Fruit fly (Drosophila melanogaster): ENCODE measurements around the gene TM9SF4.

Gene TM9SF4

dm6 chr2L:13813604-13814178, 66.9 kb downstream of the TM9SF4 start, which contains the start of gene Sos:
Gene Sos (plus strand): TSS chr2L:13813816.
- TF ChIP-seq noc (tag; optimal IDR thresholded peaks at IDR 0.05): no peak

- no peak for TF ChIP-seq noc (tag; optimal IDR thresholded peaks at IDR 0.05)
Measured at dm6 chr2L:13820176-13820575, 73.4 kb downstream of the TM9SF4 start.

dm6 chr2L:13820948-13821347, 74.2 kb downstream of the TM9SF4 start, which contains the start of gene b:
Gene b (plus strand): TSS chr2L:13821248.
- no peak for TF ChIP-seq noc (tag; optimal IDR thresholded peaks at IDR 0.05)

Measured in whole organism, larva.